Fruit fly (Drosophila melanogaster) whole organism, embryonic: ENCODE data around the gene CG1273.

ENCODE experiments used
- BtbVII ChIP-seq: fragments of 200-800 bp; sonication (Bioruptor generic); optimal IDR thresholded peaks from 3 replicates; lab custom pipeline; 2017; ENCODE audit warnings: missing biosample characterization, mild to moderate bottlenecking, missing genetic modification characterization
- CG10274 ChIP-seq: fragments of 200-800 bp; sonication (Bioruptor generic); optimal IDR thresholded peaks from 3 replicates; lab custom pipeline; 2017; ENCODE audit warnings: missing biosample characterization, mild to moderate bottlenecking, missing genetic modification characterization
- CG12155 ChIP-seq: fragments of 200-800 bp; sonication (Bioruptor generic); optimal IDR thresholded peaks from 3 replicates; lab custom pipeline; 2016; ENCODE audit warnings: missing biosample characterization, missing genetic modification characterization
- CG14441 ChIP-seq: fragments of 200-800 bp; sonication (Bioruptor generic); IDR thresholded peaks from 2 replicates; pipeline ENCODE4 v1.3.6; 2022; ENCODE audit warnings: missing biosample characterization, missing genetic modification characterization
- CG15514 ChIP-seq: fragments of 200-800 bp; sonication (Bioruptor generic); optimal IDR thresholded peaks from 3 replicates; lab custom pipeline; 2017; ENCODE audit warnings: missing biosample characterization, missing genetic modification characterization, mild to moderate bottlenecking, moderate library complexity, missing genetic modification reagents
- CG16813 ChIP-seq: fragments of 200-800 bp; sonication (Bioruptor generic); IDR thresholded peaks from 3 replicates; pipeline ENCODE4 v1.3.6; 2022; ENCODE audit warnings: missing biosample characterization, missing genetic modification characterization; ENCODE audit not compliant: partially characterized antibody
- CG17829 ChIP-seq: fragments of 200-800 bp; optimal IDR thresholded peaks from 2 replicates; lab custom pipeline; 2019; ENCODE audit warnings: missing biosample characterization, mild to moderate bottlenecking, missing genetic modification characterization, moderate library complexity
- CG2875 ChIP-seq: fragments of 200-800 bp; sonication (Bioruptor generic); optimal IDR thresholded peaks from 2 replicates; lab custom pipeline; 2017; ENCODE audit warnings: missing biosample characterization, mild to moderate bottlenecking, missing genetic modification characterization, missing genetic modification reagents
- CG30403 ChIP-seq: fragments of 200-800 bp; sonication (Bioruptor generic); optimal IDR thresholded peaks from 3 replicates; lab custom pipeline; 2016; ENCODE audit warnings: missing biosample characterization, missing genetic modification characterization
- CG3838 ChIP-seq: fragments of 200-800 bp; sonication (Bioruptor generic); optimal IDR thresholded peaks from 3 replicates; lab custom pipeline; 2016; ENCODE audit warnings: missing biosample characterization, missing genetic modification characterization
- CG6683 ChIP-seq: fragments of 200-800 bp; sonication (Bioruptor generic); optimal IDR thresholded peaks from 2 replicates; lab custom pipeline; 2017; ENCODE audit warnings: missing biosample characterization, mild to moderate bottlenecking, missing genetic modification characterization, missing genetic modification reagents
- CG7745 ChIP-seq: fragments of 200-800 bp; sonication (Bioruptor generic); optimal IDR thresholded peaks from 2 replicates; lab custom pipeline; 2018; ENCODE audit warnings: missing biosample characterization, mild to moderate bottlenecking, missing genetic modification characterization, moderate library complexity
- Deaf1 ChIP-seq: fragments of 200-800 bp; optimal IDR thresholded peaks from 3 replicates; lab custom pipeline; 2019; ENCODE audit warnings: missing biosample characterization, mild to moderate bottlenecking, missing genetic modification characterization, moderate library complexity
- Fer2 ChIP-seq: fragments of 200-800 bp; sonication (Bioruptor generic); optimal IDR thresholded peaks from 2 replicates; lab custom pipeline; 2018; ENCODE audit warnings: missing biosample characterization, mild to moderate bottlenecking, missing genetic modification characterization, moderate library complexity
- Fer3 ChIP-seq: fragments of 200-800 bp; sonication (Bioruptor generic); optimal IDR thresholded peaks from 2 replicates; lab custom pipeline; 2018; ENCODE audit warnings: missing biosample characterization, mild to moderate bottlenecking, missing genetic modification characterization, moderate library complexity
- Gug ChIP-seq: fragments of 200-800 bp; sonication (Bioruptor generic); IDR thresholded peaks from 4 replicates; pipeline ENCODE4 v1.3.6; 2022; ENCODE audit warnings: missing biosample characterization, missing genetic modification characterization
- H2.0 ChIP-seq: fragments of 200-800 bp; sonication (Bioruptor generic); IDR thresholded peaks from 2 replicates; pipeline ENCODE4 v1.3.6; 2022; ENCODE audit warnings: missing biosample characterization, missing genetic modification characterization
- HHEX ChIP-seq: fragments of 200-800 bp; sonication (Bioruptor generic); optimal IDR thresholded peaks from 3 replicates; lab custom pipeline; 2017; ENCODE audit warnings: missing biosample characterization, mild to moderate bottlenecking, missing genetic modification characterization, missing genetic modification reagents
- HmgD ChIP-seq: fragments of 200-800 bp; sonication (Bioruptor generic); optimal IDR thresholded peaks from 3 replicates; lab custom pipeline; 2016; ENCODE audit warnings: missing biosample characterization, missing genetic modification characterization
- Hr3 ChIP-seq: fragments of 200-800 bp; sonication (Bioruptor generic); optimal IDR thresholded peaks from 3 replicates; lab custom pipeline; 2016; ENCODE audit warnings: missing biosample characterization, missing genetic modification characterization
- NC2α ChIP-seq: fragments of 200-800 bp; sonication (Bioruptor generic); optimal IDR thresholded peaks from 2 replicates; lab custom pipeline; 2016; ENCODE audit warnings: missing biosample characterization, missing genetic modification characterization
- NFAT ChIP-seq: fragments of 200-800 bp; sonication (Bioruptor generic); IDR thresholded peaks from 2 replicates; pipeline ENCODE4 v1.3.6; 2022; ENCODE audit warnings: missing biosample characterization, missing genetic modification characterization
- Nf-YC ChIP-seq: fragments of 200-800 bp; optimal IDR thresholded peaks from 3 replicates; lab custom pipeline; 2019; ENCODE audit warnings: missing biosample characterization, mild to moderate bottlenecking, missing genetic modification characterization, moderate library complexity
- Ptx1 ChIP-seq: fragments of 200-800 bp; sonication (Bioruptor generic); IDR thresholded peaks from 2 replicates; pipeline ENCODE4 v1.3.6; 2022; ENCODE audit warnings: missing biosample characterization, missing genetic modification characterization
- Rfx ChIP-seq: fragments of 200-800 bp; sonication (Bioruptor generic); IDR thresholded peaks from 2 replicates; pipeline ENCODE4 v1.3.6; 2022; ENCODE audit warnings: missing biosample characterization, missing genetic modification characterization
- Sox100B ChIP-seq: fragments of 200-800 bp; sonication (Bioruptor generic); optimal IDR thresholded peaks from 3 replicates; lab custom pipeline; 2018; ENCODE audit warnings: missing biosample characterization, mild to moderate bottlenecking, missing genetic modification characterization
- Ssrp ChIP-seq: fragments of 200-800 bp; sonication (Bioruptor generic); optimal IDR thresholded peaks from 2 replicates; lab custom pipeline; 2018; ENCODE audit warnings: missing biosample characterization, mild to moderate bottlenecking, missing genetic modification characterization, moderate library complexity
- YL-1 ChIP-seq: fragments of 200-800 bp; sonication (Bioruptor generic); optimal IDR thresholded peaks from 3 replicates; lab custom pipeline; 2017; ENCODE audit warnings: missing biosample characterization, mild to moderate bottlenecking, missing genetic modification characterization
- abd-A ChIP-seq: fragments of 200-800 bp; sonication (Bioruptor generic); optimal IDR thresholded peaks from 3 replicates; lab custom pipeline; 2019; ENCODE audit warnings: missing biosample characterization, mild to moderate bottlenecking, missing genetic modification characterization, moderate library complexity
- ato ChIP-seq: fragments of 200-800 bp; sonication (Bioruptor generic); IDR thresholded peaks from 2 replicates; pipeline ENCODE4 v1.3.6; 2022; ENCODE audit warnings: missing biosample characterization, missing genetic modification characterization; ENCODE audit not compliant: partially characterized antibody
- bigmax ChIP-seq: fragments of 200-800 bp; sonication (Bioruptor generic); optimal IDR thresholded peaks from 2 replicates; lab custom pipeline; 2018; ENCODE audit warnings: missing biosample characterization, mild to moderate bottlenecking, missing genetic modification characterization
- chinmo ChIP-seq: fragments of 200-800 bp; sonication (Bioruptor generic); IDR thresholded peaks from 4 replicates; pipeline ENCODE4 v1.3.6; 2022; ENCODE audit warnings: missing biosample characterization, missing genetic modification characterization; ENCODE audit not compliant: partially characterized antibody
- dan ChIP-seq: fragments of 200-800 bp; sonication (Bioruptor generic); IDR thresholded peaks from 2 replicates; pipeline ENCODE4 v1.3.6; 2022; ENCODE audit warnings: missing biosample characterization, missing genetic modification characterization
- dm ChIP-seq: fragments of 200-800 bp; sonication (Bioruptor generic); optimal IDR thresholded peaks from 3 replicates; lab custom pipeline; 2016; ENCODE audit warnings: missing biosample characterization, missing genetic modification characterization
- dysf ChIP-seq: fragments of 200-800 bp; sonication (Bioruptor generic); IDR thresholded peaks from 3 replicates; pipeline ENCODE4 v1.3.6; 2022; ENCODE audit warnings: missing biosample characterization, missing genetic modification characterization
- kni ChIP-seq: fragments of 200-800 bp; sonication (Bioruptor generic); optimal IDR thresholded peaks from 3 replicates; lab custom pipeline; 2017; ENCODE audit warnings: mild to moderate bottlenecking, missing biosample characterization, missing genetic modification reagents, missing genetic modification characterization
- lilli ChIP-seq: fragments of 200-800 bp; sonication (Bioruptor generic); optimal IDR thresholded peaks from 3 replicates; lab custom pipeline; 2016; ENCODE audit warnings: missing biosample characterization, missing genetic modification characterization
- lov ChIP-seq, 2 experiments: fragments of 200-800 bp in 1 of 2; fragments of >200 bp in 1 of 2; sonication (Bioruptor generic) in 1 of 2; IDR thresholded peaks in 1 of 2; optimal IDR thresholded peaks in 1 of 2; 2 replicates in 1 of 2; 3 replicates in 1 of 2; pipeline versions ENCODE4 v1.3.6 to Lab custom; 2017 to 2022; ENCODE audit warnings: missing biosample characterization in 1 of 2, missing genetic modification characterization in 1 of 2
- org-1 ChIP-seq: fragments of 200-800 bp; sonication (Bioruptor generic); optimal IDR thresholded peaks from 2 replicates; lab custom pipeline; 2017; ENCODE audit warnings: missing biosample characterization, missing genetic modification characterization
- prd ChIP-seq, 3 experiments: fragments of >200 bp in 2 of 3; fragments of 200-800 bp in 1 of 3; sonication (Bioruptor generic) in 1 of 3; optimal IDR thresholded peaks in 2 of 3; IDR thresholded peaks in 1 of 3; 2 replicates in 2 of 3; 3 replicates in 1 of 3; pipeline versions ENCODE4 v1.3.6 to Lab custom; 2017 to 2022; ENCODE audit warnings: missing biosample characterization in 1 of 3, missing genetic modification characterization in 1 of 3
- row ChIP-seq: fragments of 200-800 bp; sonication (Bioruptor generic); IDR thresholded peaks from 3 replicates; pipeline ENCODE4 v1.3.6; 2022; ENCODE audit warnings: missing biosample characterization, missing genetic modification characterization
- so ChIP-seq: fragments of 200-800 bp; sonication (Bioruptor generic); IDR thresholded peaks from 3 replicates; pipeline ENCODE4 v1.3.6; 2022; ENCODE audit warnings: missing biosample characterization, missing genetic modification characterization
- sob ChIP-seq: fragments of 200-800 bp; sonication (Bioruptor generic); IDR thresholded peaks from 2 replicates; pipeline ENCODE4 v1.3.6; 2022; ENCODE audit warnings: missing biosample characterization, missing genetic modification characterization
- tna ChIP-seq: fragments of 200-800 bp; sonication (Bioruptor generic); IDR thresholded peaks from 2 replicates; pipeline ENCODE4 v1.3.6; 2022; ENCODE audit warnings: missing biosample characterization, missing genetic modification characterization; ENCODE audit not compliant: partially characterized antibody
- ttk ChIP-seq: fragments of 200-800 bp; sonication (Bioruptor generic); IDR thresholded peaks from 2 replicates; pipeline ENCODE4 v2.1.2; 2022; ENCODE audit warnings: missing biosample characterization, missing genetic modification characterization
- twi ChIP-seq: fragments of 200-800 bp; optimal IDR thresholded peaks from 2 replicates; lab custom pipeline; 2019; ENCODE audit warnings: missing biosample characterization, mild to moderate bottlenecking, missing genetic modification characterization, moderate library complexity
- wdn ChIP-seq: fragments of 200-800 bp; sonication (Bioruptor generic); IDR thresholded peaks from 2 replicates; pipeline ENCODE4 v1.3.6; 2022; ENCODE audit warnings: missing biosample characterization, missing genetic modification characterization
- z ChIP-seq: fragments of 200-800 bp; sonication (Bioruptor generic); IDR thresholded peaks from 3 replicates; pipeline ENCODE4 v1.3.6; 2022; ENCODE audit warnings: missing biosample characterization, missing genetic modification characterization

The CG1273 gene

DNA sequence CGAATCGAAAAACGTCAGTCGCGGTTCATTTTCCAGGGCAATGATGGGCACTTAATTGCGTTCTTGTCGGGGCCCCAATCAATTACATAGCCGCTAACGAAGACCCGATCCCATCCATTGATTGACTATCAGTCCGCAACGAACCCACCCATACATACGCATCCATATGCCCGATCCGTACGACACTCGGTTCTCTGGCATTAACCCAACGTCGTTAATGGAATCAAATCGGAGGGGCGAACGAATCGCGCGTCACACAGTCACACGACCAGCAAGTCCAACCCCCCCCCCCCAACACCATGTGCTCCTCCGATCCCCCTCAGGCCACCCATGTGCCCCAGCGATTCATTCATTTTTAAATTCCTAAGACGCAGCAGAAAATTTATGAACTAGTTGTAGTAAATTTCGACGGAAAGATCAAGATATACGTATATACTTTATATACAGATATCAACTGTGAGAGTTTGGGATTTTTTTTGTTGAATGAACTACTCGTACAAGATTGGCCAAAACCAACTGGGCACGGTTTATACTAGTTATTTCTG, 42.2 kb upstream of the CG1273 start (continued):
- peak; percentile 34 for TF ChIP-seq Nf-YC (tag; lab: Kevin White, UChicago)
- no peak for TF ChIP-seq lilli
- no peak for TF ChIP-seq Ssrp (tag; lab: Kevin White, UChicago)
- TF ChIP-seq dm = no peak
- no peak for TF ChIP-seq NC2α (GFP tag; lab: Kevin White, UChicago)
- no peak for TF ChIP-seq CG17829 (tag; lab: Kevin White, UChicago)
- 0 out of 3 replicates have a peak, but pooled peaks have one; percentile 41 for TF ChIP-seq so (GFP tag; lab: Robert Waterston, UW)
- TF ChIP-seq CG16813 = no peak
- TF ChIP-seq dan (GFP tag; lab: Robert Waterston, UW) = no peak
- no peak for TF ChIP-seq CG12155 (GFP tag; lab: Kevin White, UChicago)
- TF ChIP-seq HmgD (GFP tag; lab: Kevin White, UChicago) = no peak
- peak; percentile 4; the same call in 2 of the 4 replicates for TF ChIP-seq Gug (GFP tag; lab: Robert Waterston, UW)
- 0 out of 2 replicates have a peak, but pooled peaks have one; percentile 26 for TF ChIP-seq ttk (GFP tag; lab: Robert Waterston, UW)
- no peak for TF ChIP-seq prd (optimal IDR thresholded peaks at IDR 0.05; lab: Kevin White, UChicago)
- TF ChIP-seq prd (GFP tag; IDR thresholded peaks at IDR 0.05; lab: Robert Waterston, UW) = no peak
- no peak for TF ChIP-seq CG3838 (GFP tag; lab: Kevin White, UChicago)
- no peak for TF ChIP-seq H2.0 (GFP tag; lab: Robert Waterston, UW)
- TF ChIP-seq z (GFP tag; lab: Robert Waterston, UW) = 0 out of 3 replicates have a peak, but pooled peaks have one; percentile 28
- TF ChIP-seq twi (tag; lab: Kevin White, UChicago) = peak; percentile 34
- 0 out of 2 replicates have a peak, but pooled peaks have one; percentile 7 for TF ChIP-seq tna (GFP tag; lab: Robert Waterston, UW)
- no peak for TF ChIP-seq dysf (GFP tag; lab: Robert Waterston, UW)
- no peak for TF ChIP-seq lov (optimal IDR thresholded peaks at IDR 0.05; lab: Kevin White, UChicago)
- TF ChIP-seq lov (GFP tag; IDR thresholded peaks at IDR 0.05; lab: Robert Waterston, UW) = no peak
- peak; percentile 37; the same call in 1 of the 2 replicates for TF ChIP-seq CG14441 (GFP tag; lab: Robert Waterston, UW)
- TF ChIP-seq Fer2 (tag; lab: Kevin White, UChicago) = no peak
- peak; percentile 68; the same call in 1 of the 2 replicates for TF ChIP-seq NFAT
- TF ChIP-seq chinmo (GFP tag; lab: Robert Waterston, UW) = peak; percentile 96
- peak; percentile 97 for TF ChIP-seq Deaf1 (tag; lab: Kevin White, UChicago)
- TF ChIP-seq Sox100B (GFP tag; lab: Kevin White, UChicago) = no peak
- TF ChIP-seq kni (GFP tag; lab: Kevin White, UChicago) = peak; percentile 13
- TF ChIP-seq Rfx (GFP tag; lab: Robert Waterston, UW) = peak; percentile 42; the same call in 1 of the 2 replicates
- peak; percentile 52 for TF ChIP-seq CG15514 (GFP tag; lab: Kevin White, UChicago)
- no peak for TF ChIP-seq ato (GFP tag; lab: Robert Waterston, UW)
- TF ChIP-seq org-1 (GFP tag; lab: Kevin White, UChicago) = no peak
- TF ChIP-seq row (GFP tag; lab: Robert Waterston, UW) = peak; percentile 10; the same call in 1 of the 3 replicates
- TF ChIP-seq abd-A (tag; lab: Kevin White, UChicago) = peak; percentile 93
- peak; percentile 4 for TF ChIP-seq HHEX (GFP tag; lab: Kevin White, UChicago)
- peak; percentile 12 for TF ChIP-seq Fer3
- peak; percentile 19; the same call in 1 of the 2 replicates for TF ChIP-seq Ptx1 (GFP tag; lab: Robert Waterston, UW)
- no peak for TF ChIP-seq YL-1
- TF ChIP-seq CG10274 = no peak
- no peak for TF ChIP-seq CG30403 (GFP tag; lab: Kevin White, UChicago)
- peak; percentile 35 for TF ChIP-seq BtbVII (GFP tag; lab: Kevin White, UChicago)
- TF ChIP-seq bigmax = no peak
- TF ChIP-seq sob (GFP tag; lab: Robert Waterston, UW) = no peak
- TF ChIP-seq CG6683 (GFP tag; lab: Kevin White, UChicago) = no peak
- no peak for TF ChIP-seq Hr3 (GFP tag; lab: Kevin White, UChicago)
- peak; percentile 19 for TF ChIP-seq CG7745 (tag; lab: Kevin White, UChicago)
- TF ChIP-seq CG2875 (GFP tag; lab: Kevin White, UChicago) = no peak
- no peak for TF ChIP-seq wdn (GFP tag; lab: Robert Waterston, UW)
